Fruit fly (Drosophila melanogaster) whole organism, embryonic: ENCODE results near the gene Ugt35D1.

Source experiments
- C15 ChIP-seq: fragments of 200-800 bp; sonication (Bioruptor generic); IDR thresholded peaks from 3 replicates; pipeline ENCODE4 v1.3.6; 2022; ENCODE audit warnings: missing biosample characterization, missing genetic modification characterization
- CG10147 ChIP-seq: fragments of 200-800 bp; sonication (Bioruptor generic); optimal IDR thresholded peaks from 2 replicates; lab custom pipeline; 2019; ENCODE audit warnings: missing biosample characterization, mild to moderate bottlenecking, missing genetic modification characterization, moderate library complexity
- CG12071 ChIP-seq: fragments of 200-800 bp; sonication (Bioruptor generic); optimal IDR thresholded peaks from 3 replicates; lab custom pipeline; 2018; ENCODE audit warnings: missing biosample characterization, mild to moderate bottlenecking, missing genetic modification characterization
- CG12659 ChIP-seq: fragments of 200-800 bp; sonication (Bioruptor generic); optimal IDR thresholded peaks from 3 replicates; lab custom pipeline; 2017; ENCODE audit warnings: mild to moderate bottlenecking, missing biosample characterization, missing genetic modification reagents, missing genetic modification characterization
- CG15011 ChIP-seq: fragments of 200-800 bp; sonication (Bioruptor generic); optimal IDR thresholded peaks from 3 replicates; lab custom pipeline; 2018; ENCODE audit warnings: missing biosample characterization, mild to moderate bottlenecking, missing genetic modification characterization
- CG15269 ChIP-seq: fragments of 200-800 bp; sonication (Bioruptor generic); optimal IDR thresholded peaks from 2 replicates; lab custom pipeline; 2018; ENCODE audit warnings: missing biosample characterization, mild to moderate bottlenecking, missing genetic modification characterization, moderate library complexity
- CG15479 ChIP-seq: fragments of 200-800 bp; sonication (Bioruptor generic); optimal IDR thresholded peaks from 3 replicates; lab custom pipeline; 2019; ENCODE audit warnings: missing biosample characterization, mild to moderate bottlenecking, missing genetic modification characterization, moderate library complexity
- CG15696 ChIP-seq: fragments of 200-800 bp; sonication (Bioruptor generic); optimal IDR thresholded peaks from 2 replicates; lab custom pipeline; 2019; ENCODE audit warnings: missing biosample characterization, mild to moderate bottlenecking, missing genetic modification characterization, moderate library complexity
- CG17802 ChIP-seq: fragments of 200-800 bp; sonication (Bioruptor generic); optimal IDR thresholded peaks from 2 replicates; lab custom pipeline; 2018; ENCODE audit warnings: missing biosample characterization, mild to moderate bottlenecking, missing genetic modification characterization, moderate library complexity
- CG18619 ChIP-seq: fragments of 200-800 bp; sonication (Bioruptor generic); optimal IDR thresholded peaks from 3 replicates; lab custom pipeline; 2017; ENCODE audit warnings: missing biosample characterization, mild to moderate bottlenecking, missing genetic modification characterization
- CG32767 ChIP-seq: fragments of 200-800 bp; sonication (Bioruptor generic); IDR thresholded peaks from 2 replicates; pipeline ENCODE4 v1.3.6; 2022; ENCODE audit warnings: missing biosample characterization, missing genetic modification characterization
- CG3838 ChIP-seq: fragments of 200-800 bp; sonication (Bioruptor generic); optimal IDR thresholded peaks from 3 replicates; lab custom pipeline; 2016; ENCODE audit warnings: missing biosample characterization, missing genetic modification characterization
- CG7987 ChIP-seq: fragments of 200-800 bp; sonication (Bioruptor generic); optimal IDR thresholded peaks from 2 replicates; lab custom pipeline; 2018; ENCODE audit warnings: missing biosample characterization, mild to moderate bottlenecking, missing genetic modification characterization, moderate library complexity
- CG8478 ChIP-seq: fragments of >200 bp; optimal IDR thresholded peaks from 2 replicates; lab custom pipeline; 2018
- CG8924 ChIP-seq: fragments of 200-800 bp; optimal IDR thresholded peaks from 3 replicates; lab custom pipeline; 2019; ENCODE audit warnings: missing biosample characterization, mild to moderate bottlenecking, missing genetic modification characterization, moderate library complexity
- CG8944 ChIP-seq: fragments of 200-800 bp; sonication (Bioruptor generic); optimal IDR thresholded peaks from 3 replicates; lab custom pipeline; 2016; ENCODE audit warnings: missing biosample characterization, missing genetic modification characterization
- CG9609 ChIP-seq: fragments of 200-800 bp; sonication (Bioruptor generic); optimal IDR thresholded peaks from 3 replicates; lab custom pipeline; 2016; ENCODE audit warnings: missing biosample characterization, missing genetic modification characterization
- Dbx ChIP-seq: fragments of 200-800 bp; sonication (Bioruptor generic); IDR thresholded peaks from 3 replicates; pipeline ENCODE4 v1.3.6; 2022; ENCODE audit warnings: missing biosample characterization, missing genetic modification characterization
- Eip74EF ChIP-seq, 2 experiments: fragments of 200-800 bp in 1 of 2; fragments of >200 bp in 1 of 2; sonication (Bioruptor generic) in 1 of 2; optimal IDR thresholded peaks; 2 replicates each; lab custom pipeline; 2017 to 2019; ENCODE audit warnings: missing biosample characterization in 2 of 2, missing genetic modification characterization in 2 of 2, mild to moderate bottlenecking in 1 of 2, moderate library complexity in 1 of 2
- Gsc ChIP-seq: fragments of 200-800 bp; sonication (Bioruptor generic); IDR thresholded peaks from 2 replicates; pipeline ENCODE4 v1.3.6; 2022; ENCODE audit warnings: missing biosample characterization, missing genetic modification characterization
- H15 ChIP-seq: fragments of 200-800 bp; sonication (Bioruptor generic); IDR thresholded peaks from 3 replicates; pipeline ENCODE4 v1.3.6; 2022; ENCODE audit warnings: missing biosample characterization, missing genetic modification characterization
- HmgZ ChIP-seq: fragments of 200-800 bp; sonication (Bioruptor generic); optimal IDR thresholded peaks from 2 replicates; lab custom pipeline; 2018; ENCODE audit warnings: missing biosample characterization, mild to moderate bottlenecking, missing genetic modification characterization
- Hr3 ChIP-seq: fragments of 200-800 bp; sonication (Bioruptor generic); optimal IDR thresholded peaks from 3 replicates; lab custom pipeline; 2016; ENCODE audit warnings: missing biosample characterization, missing genetic modification characterization
- Hr51 ChIP-seq, 2 experiments: fragments of 200-800 bp; sonication (Bioruptor generic); optimal IDR thresholded peaks; 2 replicates in 1 of 2; 3 replicates in 1 of 2; lab custom pipeline; 2016 to 2018; ENCODE audit warnings: missing biosample characterization in 2 of 2, missing genetic modification characterization in 2 of 2, mild to moderate bottlenecking in 1 of 2, moderate library complexity in 1 of 2
- Jarid2 ChIP-seq: fragments of 200-800 bp; sonication (Bioruptor generic); optimal IDR thresholded peaks from 3 replicates; lab custom pipeline; 2017; ENCODE audit warnings: mild to moderate bottlenecking, missing biosample characterization, missing genetic modification reagents, missing genetic modification characterization
- Side ChIP-seq: fragments of 200-800 bp; sonication (Bioruptor generic); optimal IDR thresholded peaks from 2 replicates; lab custom pipeline; 2016; ENCODE audit warnings: missing biosample characterization, missing genetic modification characterization
- Sox100B ChIP-seq: fragments of 200-800 bp; sonication (Bioruptor generic); optimal IDR thresholded peaks from 3 replicates; lab custom pipeline; 2018; ENCODE audit warnings: missing biosample characterization, mild to moderate bottlenecking, missing genetic modification characterization
- Sox102F ChIP-seq: fragments of 200-800 bp; sonication (Bioruptor generic); optimal IDR thresholded peaks from 2 replicates; lab custom pipeline; 2018; ENCODE audit warnings: missing biosample characterization, mild to moderate bottlenecking, missing genetic modification characterization, moderate library complexity
- Spps ChIP-seq: fragments of 200-800 bp; sonication (Bioruptor generic); optimal IDR thresholded peaks from 2 replicates; lab custom pipeline; 2018; ENCODE audit warnings: missing biosample characterization, mild to moderate bottlenecking, missing genetic modification characterization
- Sry-δ ChIP-seq: fragments of 200-800 bp; sonication (Bioruptor generic); optimal IDR thresholded peaks from 2 replicates; lab custom pipeline; 2016; ENCODE audit warnings: missing biosample characterization, missing genetic modification characterization
- YL-1 ChIP-seq: fragments of 200-800 bp; sonication (Bioruptor generic); optimal IDR thresholded peaks from 3 replicates; lab custom pipeline; 2017; ENCODE audit warnings: missing biosample characterization, mild to moderate bottlenecking, missing genetic modification characterization
- ap ChIP-seq: fragments of 200-800 bp; sonication (Bioruptor generic); IDR thresholded peaks from 2 replicates; pipeline ENCODE4 v1.3.6; 2022; ENCODE audit warnings: missing biosample characterization, missing genetic modification characterization
- bigmax ChIP-seq: fragments of 200-800 bp; sonication (Bioruptor generic); optimal IDR thresholded peaks from 2 replicates; lab custom pipeline; 2018; ENCODE audit warnings: missing biosample characterization, mild to moderate bottlenecking, missing genetic modification characterization
- br ChIP-seq: fragments of >200 bp; optimal IDR thresholded peaks from 2 replicates; lab custom pipeline; 2017
- cwo ChIP-seq: fragments of 200-800 bp; sonication (Bioruptor generic); optimal IDR thresholded peaks from 3 replicates; lab custom pipeline; 2017; ENCODE audit warnings: missing biosample characterization, missing genetic modification characterization, mild to moderate bottlenecking, moderate library complexity, missing genetic modification reagents
- esg ChIP-seq: fragments of 200-800 bp; sonication (Bioruptor generic); conservative IDR thresholded peaks from 2 replicates; pipeline ENCODE4 v1.3.6; 2022; ENCODE audit warnings: missing biosample characterization, missing genetic modification characterization
- exex ChIP-seq: fragments of 200-800 bp; sonication (Bioruptor generic); optimal IDR thresholded peaks from 4 replicates; lab custom pipeline; 2018; ENCODE audit warnings: missing biosample characterization, mild to moderate bottlenecking, missing genetic modification characterization, moderate library complexity
- fu2 ChIP-seq: fragments of 200-800 bp; sonication (Bioruptor generic); optimal IDR thresholded peaks from 2 replicates; lab custom pipeline; 2016; ENCODE audit warnings: missing biosample characterization, missing genetic modification characterization
- gcm2 ChIP-seq: fragments of 200-800 bp; sonication (Bioruptor generic); optimal IDR thresholded peaks from 2 replicates; lab custom pipeline; 2016; ENCODE audit warnings: missing biosample characterization, missing genetic modification characterization
- gem ChIP-seq: fragments of 200-800 bp; sonication (Bioruptor generic); optimal IDR thresholded peaks from 2 replicates; lab custom pipeline; 2019; ENCODE audit warnings: missing biosample characterization, mild to moderate bottlenecking, missing genetic modification characterization, moderate library complexity
- nerfin-2 ChIP-seq: fragments of 200-800 bp; sonication (Bioruptor generic); IDR thresholded peaks from 2 replicates; pipeline ENCODE4 v1.3.6; 2022; ENCODE audit warnings: missing biosample characterization, missing genetic modification characterization; ENCODE audit not compliant: partially characterized antibody
- oc ChIP-seq: fragments of 200-800 bp; sonication (Bioruptor generic); optimal IDR thresholded peaks from 2 replicates; lab custom pipeline; 2018; ENCODE audit warnings: missing biosample characterization, mild to moderate bottlenecking, missing genetic modification characterization, moderate library complexity
- pnt ChIP-seq: fragments of 200-800 bp; sonication (Bioruptor generic); optimal IDR thresholded peaks from 3 replicates; lab custom pipeline; 2016; ENCODE audit warnings: missing biosample characterization, missing genetic modification characterization
- prd ChIP-seq, 3 experiments: fragments of >200 bp in 2 of 3; fragments of 200-800 bp in 1 of 3; sonication (Bioruptor generic) in 1 of 3; optimal IDR thresholded peaks in 2 of 3; IDR thresholded peaks in 1 of 3; 2 replicates in 2 of 3; 3 replicates in 1 of 3; pipeline versions ENCODE4 v1.3.6 to Lab custom; 2017 to 2022; ENCODE audit warnings: missing biosample characterization in 1 of 3, missing genetic modification characterization in 1 of 3
- scrt ChIP-seq: fragments of 200-800 bp; sonication (Bioruptor generic); optimal IDR thresholded peaks from 2 replicates; lab custom pipeline; 2018; ENCODE audit warnings: missing biosample characterization, mild to moderate bottlenecking, missing genetic modification characterization, moderate library complexity
- sens ChIP-seq: fragments of 200-800 bp; sonication (Bioruptor generic); peaks from one replicate; lab custom pipeline; 2016; ENCODE audit warnings: missing biosample characterization, missing genetic modification characterization
- twi ChIP-seq: fragments of 200-800 bp; optimal IDR thresholded peaks from 2 replicates; lab custom pipeline; 2019; ENCODE audit warnings: missing biosample characterization, mild to moderate bottlenecking, missing genetic modification characterization, moderate library complexity
- wek ChIP-seq: fragments of 200-800 bp; sonication (Bioruptor generic); optimal IDR thresholded peaks from 3 replicates; lab custom pipeline; 2018; ENCODE audit warnings: missing biosample characterization, mild to moderate bottlenecking, missing genetic modification characterization, moderate library complexity
- zfh2 ChIP-seq: fragments of 200-800 bp; sonication (Bioruptor generic); optimal IDR thresholded peaks from 2 replicates; lab custom pipeline; 2016; ENCODE audit warnings: missing biosample characterization, missing genetic modification characterization

The Ugt35D1 gene

dm6 chr3R:31405277-31406207, 10.4 kb upstream of the Ugt35D1 start, which contains the start of gene PNPase (continued):
- TF ChIP-seq C15 (GFP tag; lab: Robert Waterston, UW) (no peak), Eip74EF (GFP tag; optimal IDR thresholded peaks at IDR 0.05; lab: Kevin White, UChicago) (peak in 1 of 2 experiments; percentile 46), esg (no peak), CG32767 (no peak), CG8944 (GFP tag; lab: Kevin White, UChicago) (no peak), H15 (no peak), CG15696 (tag; lab: Kevin White, UChicago) (no peak), CG8478 (lab: Kevin White, UChicago) (peak; percentile 80), sens (GFP tag; lab: Kevin White, UChicago) (no peak), CG12071 (peak; percentile 3), Hr3 (GFP tag; lab: Kevin White, UChicago) (no peak), Hr51 (GFP tag; optimal IDR thresholded peaks at IDR 0.05; lab: Kevin White, UChicago) (no peak), YL-1 (GFP tag; lab: Kevin White, UChicago) (peak; percentile 23), CG7987 (GFP tag; lab: Kevin White, UChicago) (no peak), prd (optimal IDR thresholded peaks at IDR 0.05; lab: Kevin White, UChicago) (no peak), prd (GFP tag; IDR thresholded peaks at IDR 0.05; lab: Robert Waterston, UW) (no peak), wek (GFP tag; lab: Kevin White, UChicago) (no peak), Sox102F (GFP tag; lab: Kevin White, UChicago) (no peak), zfh2 (GFP tag; lab: Kevin White, UChicago) (no peak), CG10147 (GFP tag; lab: Kevin White, UChicago) (no peak), gem (tag; lab: Kevin White, UChicago) (no peak), Jarid2 (GFP tag; lab: Kevin White, UChicago) (peak; percentile 81), nerfin-2 (GFP tag; lab: Robert Waterston, UW) (no peak), bigmax (no peak), CG8924 (no peak), ap (no peak), scrt (GFP tag; lab: Kevin White, UChicago) (no peak), Sox100B (GFP tag; lab: Kevin White, UChicago) (no peak), CG3838 (GFP tag; lab: Kevin White, UChicago) (no peak), pnt (GFP tag; lab: Kevin White, UChicago) (no peak), Dbx (GFP tag; lab: Robert Waterston, UW) (no peak), br (no peak), CG15479 (GFP tag; lab: Kevin White, UChicago) (peak; percentile 43), cwo (GFP tag; lab: Kevin White, UChicago) (peak; percentile 22), twi (tag; lab: Kevin White, UChicago) (no peak), CG17802 (tag; lab: Kevin White, UChicago) (no peak), CG15011 (GFP tag; lab: Kevin White, UChicago) (no peak), Spps (tag; lab: Kevin White, UChicago) (peak; percentile 14), gcm2 (GFP tag; lab: Kevin White, UChicago) (no peak), fu2 (GFP tag; lab: Kevin White, UChicago) (no peak), exex (tag; lab: Kevin White, UChicago) (peak; percentile 16), CG12659 (GFP tag; lab: Kevin White, UChicago) (no peak), Sry-δ (GFP tag; lab: Kevin White, UChicago) (no peak), oc (tag; lab: Kevin White, UChicago) (no peak), CG15269 (tag; lab: Kevin White, UChicago) (no peak), HmgZ (tag; lab: Kevin White, UChicago) (peak; percentile 29), Gsc (GFP tag; lab: Robert Waterston, UW) (no peak), Side (no peak), CG18619 (GFP tag; lab: Kevin White, UChicago) (no peak), CG9609 (GFP tag; lab: Kevin White, UChicago) (no peak)
